Worm (Caenorhabditis elegans): ENCODE results near the gene sel-15.
A peak's percentile ranks its signal among the peaks of the same experiment; 100 is the strongest.

sel-15 gene

ce11 chrIII:675413-675812 is 20.9 kb downstream of the sel-15 start:
- no peak for TF ChIP-seq attf-6 (GFP tag; IDR thresholded peaks at IDR 0.05)

ce11 chrIII:670994-671393 is 25.3 kb downstream of the sel-15 start:
- TF ChIP-seq lin-40 (tag; optimal IDR thresholded peaks at IDR 0.05), result peak; percentile 46
- TF ChIP-seq lin-35 (GFP tag; optimal IDR thresholded peaks at IDR 0.05), result peak in 1 of 3 experiments; percentile 34
- TF ChIP-seq ceh-27 (GFP tag; optimal IDR thresholded peaks at IDR 0.05), result peak; percentile 5
- no peak for TF ChIP-seq ztf-6 (GFP tag; IDR thresholded peaks at IDR 0.05)
- no peak for TF ChIP-seq nhr-120 (GFP tag; IDR thresholded peaks at IDR 0.05)
- TF ChIP-seq ceh-100 (GFP tag; IDR thresholded peaks at IDR 0.05), result no peak
- TF ChIP-seq egrh-3 (GFP tag; IDR thresholded peaks at IDR 0.05), result no peak
- TF ChIP-seq tlf-1 (GFP tag; optimal IDR thresholded peaks at IDR 0.05), result no peak
- no peak for TF ChIP-seq snpc-1.3 (tag; optimal IDR thresholded peaks at IDR 0.05; ENCODE audit: insufficient read depth)
- TF ChIP-seq Y95B8A.8 (GFP tag; IDR thresholded peaks at IDR 0.05), result no peak
- no peak for TF ChIP-seq atf-7 (tag; optimal IDR thresholded peaks at IDR 0.05)
- TF ChIP-seq cebp-1 (GFP tag; IDR thresholded peaks at IDR 0.05), result no peak
- TF ChIP-seq cebp-1 (tag; optimal IDR thresholded peaks at IDR 0.05), result peak; percentile 43
- TF ChIP-seq attf-5 (GFP tag; optimal IDR thresholded peaks at IDR 0.05), result peak; percentile 1
- TF ChIP-seq D2030.7 (GFP tag; IDR thresholded peaks at IDR 0.05), result no peak
- peak; percentile 17; the same call in 1 of the 2 replicates for TF ChIP-seq dox-1 (GFP tag; IDR thresholded peaks at IDR 0.05)
- peak; percentile 57; the same call in 1 of the 2 replicates for TF ChIP-seq hmg-1.2 (GFP tag; IDR thresholded peaks at IDR 0.05)
- TF ChIP-seq K12H6.12 (tag; optimal IDR thresholded peaks at IDR 0.05), result peak; percentile 51
- TF ChIP-seq attf-6 (GFP tag; IDR thresholded peaks at IDR 0.05), result no peak
- peak; percentile 92 for TF ChIP-seq zfh-2 (GFP tag; conservative IDR thresholded peaks at IDR 0.05)

ce11 chrIII:668303-668893 is 27.9 kb downstream of the sel-15 start, which contains the start of gene W02B3.3:
TSS of gene W02B3.3 (minus strand) at chrIII:668433.
- TF ChIP-seq K12H6.12 (tag; optimal IDR thresholded peaks at IDR 0.05) (peak; percentile 59), lin-40 (tag; optimal IDR thresholded peaks at IDR 0.05) (peak; percentile 57), zfh-2 (GFP tag; conservative IDR thresholded peaks at IDR 0.05) (peak; percentile 87), akir-1 (GFP tag; optimal IDR thresholded peaks at IDR 0.05) (no peak), F52B5.7 (tag; optimal IDR thresholded peaks at IDR 0.05) (no peak), nhr-90 (tag; optimal IDR thresholded peaks at IDR 0.05) (no peak), hmg-1.2 (GFP tag; IDR thresholded peaks at IDR 0.05) (peak; percentile 41; the same call in 1 of the 2 replicates), egl-44 (GFP tag; IDR thresholded peaks at IDR 0.05) (peak; percentile 26; the same call in 1 of the 2 replicates), pbrm-1 (GFP tag; IDR thresholded peaks at IDR 0.05) (0 out of 2 replicates have a peak, but pooled peaks have one; percentile 16), nhr-80 (tag; optimal IDR thresholded peaks at IDR 0.05) (no peak), nhr-120 (GFP tag; IDR thresholded peaks at IDR 0.05) (no peak), snpc-3.4 (tag; optimal IDR thresholded peaks at IDR 0.05) (no peak), lin-35 (GFP tag; optimal IDR thresholded peaks at IDR 0.05) (peak in 1 of 3 experiments; percentile 45), ceh-27 (GFP tag; optimal IDR thresholded peaks at IDR 0.05) (peak; percentile 66), dox-1 (GFP tag; IDR thresholded peaks at IDR 0.05) (peak; percentile 17; the same call in 1 of the 2 replicates), mcd-1 (GFP tag; IDR thresholded peaks at IDR 0.05) (peak; percentile 39; the same call in 1 of the 2 replicates)

ce11 chrIII:665173-665757 is 31.0 kb downstream of the sel-15 start, which contains the start of gene C09F5.3:
TSS of gene C09F5.3 (minus strand) at chrIII:665266.
- TF ChIP-seq egl-44 (GFP tag; IDR thresholded peaks at IDR 0.05) (no peak), zfh-2 (GFP tag; conservative IDR thresholded peaks at IDR 0.05) (peak; percentile 42; the same call in 1 of the 2 replicates), mel-28 (tag; optimal IDR thresholded peaks at IDR 0.05; ENCODE audit: borderline replicate concordance) (no peak), zim-3 (tag; optimal IDR thresholded peaks at IDR 0.05) (no peak), hmg-20 (GFP tag; IDR thresholded peaks at IDR 0.05) (no peak), egrh-3 (GFP tag; IDR thresholded peaks at IDR 0.05) (no peak)
